Fruit fly (Drosophila melanogaster) whole organism, wandering third instar larva: ENCODE data around the gene CG43895.
A peak's percentile ranks its signal among the peaks of the same experiment; 100 is the strongest.

Experiments used
- Myc ChIP-seq: fragments of >200 bp; optimal IDR thresholded peaks from 2 replicates; lab custom pipeline; 2017
- br ChIP-seq: fragments of 200-800 bp; sonication (Bioruptor generic); optimal IDR thresholded peaks from 2 replicates; lab custom pipeline; 2016; ENCODE audit warnings: missing biosample characterization, missing genetic modification characterization
- h ChIP-seq: fragments of 200-800 bp; sonication (Bioruptor generic); optimal IDR thresholded peaks from 3 replicates; lab custom pipeline; 2016; ENCODE audit warnings: missing biosample characterization, mild to moderate bottlenecking, missing genetic modification characterization
- pan ChIP-seq: fragments of >200 bp; optimal IDR thresholded peaks from 2 replicates; lab custom pipeline; 2017

DNA sequence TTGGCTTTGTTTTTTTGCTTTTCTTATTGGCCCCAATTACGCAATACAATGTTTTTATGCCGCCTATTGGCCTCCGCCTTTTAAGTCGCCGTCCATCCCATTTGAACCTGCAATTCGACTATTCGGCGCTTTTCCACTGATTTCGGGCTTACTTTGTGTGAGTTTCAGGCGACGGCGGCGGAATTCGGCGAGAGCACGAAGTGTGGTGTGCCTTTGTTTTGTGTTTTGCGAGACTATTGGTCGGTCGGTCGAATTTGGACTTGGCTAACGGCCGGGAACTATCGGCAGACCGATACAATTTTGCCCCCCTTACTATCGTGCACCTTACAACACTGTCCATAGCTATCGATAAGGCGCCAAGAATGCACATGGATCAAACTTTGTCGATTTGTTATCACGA, 27.6 kb upstream of the CG43895 start, which contains the start of gene P5CDh1:
- TF ChIP-seq Myc (no peak), h (GFP tag; lab: Kevin White, UChicago) (peak; percentile 33), br (GFP tag; lab: Kevin White, UChicago) (no peak), pan (no peak)
